Fruit fly (Drosophila melanogaster) whole organism, embryonic: ENCODE results near the gene Dbp73D.
A peak's percentile ranks its signal among the peaks of the same experiment; 100 is the strongest.

Experiments
- Adf1 ChIP-seq: fragments of 200-800 bp; sonication (Bioruptor generic); IDR thresholded peaks from 2 replicates; pipeline ENCODE4 v1.3.6; 2022; ENCODE audit warnings: missing biosample characterization, missing genetic modification characterization
- Antp ChIP-seq: fragments of 200-800 bp; sonication (Bioruptor generic); optimal IDR thresholded peaks from 3 replicates; lab custom pipeline; 2016; ENCODE audit warnings: missing biosample characterization, missing genetic modification characterization
- Blimp-1 ChIP-seq: fragments of 200-800 bp; sonication (Bioruptor generic); optimal IDR thresholded peaks from 3 replicates; lab custom pipeline; 2018; ENCODE audit warnings: missing biosample characterization, missing genetic modification characterization, mild to moderate bottlenecking, moderate library complexity, missing genetic modification reagents
- CG10209 ChIP-seq: fragments of 200-800 bp; sonication (Bioruptor generic); optimal IDR thresholded peaks from 3 replicates; lab custom pipeline; 2017; ENCODE audit warnings: missing biosample characterization, mild to moderate bottlenecking, missing genetic modification characterization, missing genetic modification reagents
- CG11456 ChIP-seq: fragments of 200-800 bp; sonication (Bioruptor generic); IDR thresholded peaks from 3 replicates; pipeline ENCODE4 v1.3.6; 2022; ENCODE audit warnings: missing biosample characterization, missing genetic modification characterization
- CG14710 ChIP-seq: fragments of 200-800 bp; sonication (Bioruptor generic); optimal IDR thresholded peaks from 3 replicates; lab custom pipeline; 2019; ENCODE audit warnings: missing biosample characterization, mild to moderate bottlenecking, missing genetic modification characterization, moderate library complexity
- CG16815 ChIP-seq: fragments of 200-800 bp; sonication (Bioruptor generic); optimal IDR thresholded peaks from 3 replicates; lab custom pipeline; 2017; ENCODE audit warnings: missing biosample characterization, mild to moderate bottlenecking, missing genetic modification characterization
- CG17186 ChIP-seq: fragments of 200-800 bp; sonication (Bioruptor generic); optimal IDR thresholded peaks from 3 replicates; lab custom pipeline; 2017; ENCODE audit warnings: missing biosample characterization, missing genetic modification reagents, missing genetic modification characterization
- CG17568 ChIP-seq: fragments of 200-800 bp; sonication (Bioruptor generic); optimal IDR thresholded peaks from 2 replicates; lab custom pipeline; 2018; ENCODE audit warnings: missing biosample characterization, mild to moderate bottlenecking, missing genetic modification characterization, moderate library complexity
- CG2120 ChIP-seq: fragments of 200-800 bp; sonication (Bioruptor generic); optimal IDR thresholded peaks from 3 replicates; lab custom pipeline; 2016; ENCODE audit warnings: missing biosample characterization, missing genetic modification characterization
- CG2199 ChIP-seq: fragments of 200-800 bp; sonication (Bioruptor generic); IDR thresholded peaks from 3 replicates; pipeline ENCODE4 v1.3.6; 2022; ENCODE audit warnings: missing biosample characterization, missing genetic modification characterization
- CG3163 ChIP-seq: fragments of 200-800 bp; sonication (Bioruptor generic); optimal IDR thresholded peaks from 3 replicates; lab custom pipeline; 2016; ENCODE audit warnings: missing biosample characterization, missing genetic modification characterization
- CG32532 ChIP-seq: fragments of 200-800 bp; sonication (Bioruptor generic); IDR thresholded peaks from 2 replicates; pipeline ENCODE4 v1.3.6; 2022; ENCODE audit warnings: missing biosample characterization, missing genetic modification characterization
- CG6272 ChIP-seq: fragments of 200-800 bp; sonication (Bioruptor generic); IDR thresholded peaks from 2 replicates; pipeline ENCODE4 v1.3.6; 2022; ENCODE audit warnings: missing biosample characterization, missing genetic modification characterization
- CG6765 ChIP-seq: fragments of 200-800 bp; sonication (Bioruptor generic); optimal IDR thresholded peaks from 3 replicates; lab custom pipeline; 2017; ENCODE audit warnings: missing biosample characterization, mild to moderate bottlenecking, missing genetic modification characterization
- CG7745 ChIP-seq: fragments of 200-800 bp; sonication (Bioruptor generic); optimal IDR thresholded peaks from 2 replicates; lab custom pipeline; 2018; ENCODE audit warnings: missing biosample characterization, mild to moderate bottlenecking, missing genetic modification characterization, moderate library complexity
- CG7987 ChIP-seq: fragments of 200-800 bp; sonication (Bioruptor generic); optimal IDR thresholded peaks from 2 replicates; lab custom pipeline; 2018; ENCODE audit warnings: missing biosample characterization, mild to moderate bottlenecking, missing genetic modification characterization, moderate library complexity
- CG8290 ChIP-seq, 3 experiments: fragments of 200-800 bp; sonication (Bioruptor generic); optimal IDR thresholded peaks; 2 replicates each; lab custom pipeline; 2016 to 2019; ENCODE audit warnings: missing biosample characterization in 3 of 3, missing genetic modification characterization in 3 of 3, mild to moderate bottlenecking in 2 of 3, moderate library complexity in 1 of 3
- CG8944 ChIP-seq: fragments of 200-800 bp; sonication (Bioruptor generic); optimal IDR thresholded peaks from 3 replicates; lab custom pipeline; 2016; ENCODE audit warnings: missing biosample characterization, missing genetic modification characterization
- CG9215 ChIP-seq: fragments of 200-800 bp; sonication (Bioruptor generic); IDR thresholded peaks from 2 replicates; pipeline ENCODE4 v1.3.6; 2022; ENCODE audit warnings: missing biosample characterization, missing genetic modification characterization
- CHES-1-like ChIP-seq: fragments of 200-800 bp; sonication (Bioruptor generic); optimal IDR thresholded peaks from 2 replicates; lab custom pipeline; 2016; ENCODE audit warnings: missing biosample characterization, missing genetic modification characterization
- CTCF ChIP-seq: fragments of 200-800 bp; sonication (Bioruptor generic); optimal IDR thresholded peaks from 2 replicates; lab custom pipeline; 2017; ENCODE audit warnings: missing biosample characterization, mild to moderate bottlenecking, missing genetic modification characterization, moderate library complexity
- CoRest ChIP-seq: fragments of 200-800 bp; sonication (Bioruptor generic); optimal IDR thresholded peaks from 3 replicates; lab custom pipeline; 2018; ENCODE audit warnings: missing biosample characterization, mild to moderate bottlenecking, missing genetic modification characterization, moderate library complexity
- D19B ChIP-seq: fragments of 200-800 bp; sonication (Bioruptor generic); optimal IDR thresholded peaks from 2 replicates; lab custom pipeline; 2017; ENCODE audit warnings: missing biosample characterization, mild to moderate bottlenecking, missing genetic modification characterization
- Drgx ChIP-seq: fragments of 200-800 bp; sonication (Bioruptor generic); IDR thresholded peaks from 2 replicates; pipeline ENCODE4 v1.3.6; 2022; ENCODE audit warnings: missing biosample characterization, missing genetic modification characterization
- Fer2 ChIP-seq: fragments of 200-800 bp; sonication (Bioruptor generic); optimal IDR thresholded peaks from 2 replicates; lab custom pipeline; 2018; ENCODE audit warnings: missing biosample characterization, mild to moderate bottlenecking, missing genetic modification characterization, moderate library complexity
- Fer3 ChIP-seq: fragments of 200-800 bp; sonication (Bioruptor generic); optimal IDR thresholded peaks from 2 replicates; lab custom pipeline; 2018; ENCODE audit warnings: missing biosample characterization, mild to moderate bottlenecking, missing genetic modification characterization, moderate library complexity
- HHEX ChIP-seq: fragments of 200-800 bp; sonication (Bioruptor generic); optimal IDR thresholded peaks from 3 replicates; lab custom pipeline; 2017; ENCODE audit warnings: missing biosample characterization, mild to moderate bottlenecking, missing genetic modification characterization, missing genetic modification reagents
- HLH3B ChIP-seq: fragments of 200-800 bp; sonication (Bioruptor generic); IDR thresholded peaks from 2 replicates; pipeline ENCODE4 v1.3.6; 2022; ENCODE audit warnings: missing biosample characterization, missing genetic modification characterization
- Mes4 ChIP-seq: fragments of 200-800 bp; sonication (Bioruptor generic); optimal IDR thresholded peaks from 2 replicates; lab custom pipeline; 2016; ENCODE audit warnings: missing biosample characterization, missing genetic modification characterization
- PHDP ChIP-seq: fragments of 200-800 bp; sonication (Bioruptor generic); optimal IDR thresholded peaks from 3 replicates; lab custom pipeline; 2018; ENCODE audit warnings: missing biosample characterization, mild to moderate bottlenecking, missing genetic modification characterization, moderate library complexity
- Six4 ChIP-seq: fragments of 200-800 bp; sonication (Bioruptor generic); optimal IDR thresholded peaks from 2 replicates; lab custom pipeline; 2016; ENCODE audit warnings: missing biosample characterization, missing genetic modification characterization
- corto ChIP-seq: fragments of 200-800 bp; sonication (Bioruptor generic); optimal IDR thresholded peaks from 2 replicates; lab custom pipeline; 2016; ENCODE audit warnings: missing biosample characterization, mild to moderate bottlenecking, missing genetic modification characterization, moderate library complexity
- fu2 ChIP-seq: fragments of 200-800 bp; sonication (Bioruptor generic); optimal IDR thresholded peaks from 2 replicates; lab custom pipeline; 2016; ENCODE audit warnings: missing biosample characterization, missing genetic modification characterization
- gcm ChIP-seq: fragments of 200-800 bp; sonication (Bioruptor generic); optimal IDR thresholded peaks from 2 replicates; lab custom pipeline; 2019; ENCODE audit warnings: missing biosample characterization, mild to moderate bottlenecking, missing genetic modification characterization, moderate library complexity
- grau ChIP-seq: fragments of 200-800 bp; optimal IDR thresholded peaks from 3 replicates; lab custom pipeline; 2019; ENCODE audit warnings: missing biosample characterization, mild to moderate bottlenecking, missing genetic modification characterization, moderate library complexity
- gt ChIP-seq: fragments of 200-800 bp; sonication (Bioruptor generic); IDR thresholded peaks from 2 replicates; pipeline ENCODE4 v1.3.6; 2022; ENCODE audit warnings: missing biosample characterization, missing genetic modification characterization
- kah ChIP-seq: fragments of 200-800 bp; sonication (Bioruptor generic); optimal IDR thresholded peaks from 2 replicates; lab custom pipeline; 2018; ENCODE audit warnings: missing biosample characterization, mild to moderate bottlenecking, missing genetic modification characterization
- ken ChIP-seq: fragments of 200-800 bp; sonication (Bioruptor generic); IDR thresholded peaks from 3 replicates; pipeline ENCODE4 v1.3.6; 2022; ENCODE audit warnings: missing biosample characterization, missing genetic modification characterization
- lab ChIP-seq: fragments of 200-800 bp; sonication (Bioruptor generic); optimal IDR thresholded peaks from 3 replicates; lab custom pipeline; 2017; ENCODE audit warnings: missing biosample characterization, missing genetic modification characterization, mild to moderate bottlenecking, moderate library complexity, missing genetic modification reagents
- lbe ChIP-seq: fragments of 200-800 bp; sonication (Bioruptor generic); optimal IDR thresholded peaks from 2 replicates; lab custom pipeline; 2016; ENCODE audit warnings: missing biosample characterization, mild to moderate bottlenecking, missing genetic modification characterization
- salm ChIP-seq: fragments of 200-800 bp; sonication (Bioruptor generic); optimal IDR thresholded peaks from 2 replicates; lab custom pipeline; 2018; ENCODE audit warnings: missing biosample characterization, mild to moderate bottlenecking, missing genetic modification characterization
- shn ChIP-seq: fragments of 200-800 bp; sonication (Bioruptor generic); optimal IDR thresholded peaks from 3 replicates; lab custom pipeline; 2016; ENCODE audit warnings: missing biosample characterization, missing genetic modification characterization
- tll ChIP-seq, 2 experiments: fragments of 200-800 bp in 1 of 2; fragments of >200 bp in 1 of 2; sonication (Bioruptor generic) in 1 of 2; optimal IDR thresholded peaks; 2 replicates each; lab custom pipeline; 2017 to 2019; ENCODE audit warnings: missing biosample characterization in 2 of 2, missing genetic modification characterization in 2 of 2, mild to moderate bottlenecking in 1 of 2, moderate library complexity in 1 of 2
- trem ChIP-seq: fragments of 200-800 bp; optimal IDR thresholded peaks from 3 replicates; lab custom pipeline; 2019; ENCODE audit warnings: missing biosample characterization, mild to moderate bottlenecking, missing genetic modification characterization, moderate library complexity
- trh ChIP-seq: fragments of 200-800 bp; sonication (Bioruptor generic); optimal IDR thresholded peaks from 2 replicates; lab custom pipeline; 2016; ENCODE audit warnings: missing biosample characterization, missing genetic modification characterization
- twi ChIP-seq: fragments of 200-800 bp; optimal IDR thresholded peaks from 2 replicates; lab custom pipeline; 2019; ENCODE audit warnings: missing biosample characterization, mild to moderate bottlenecking, missing genetic modification characterization, moderate library complexity
- wek ChIP-seq: fragments of 200-800 bp; sonication (Bioruptor generic); optimal IDR thresholded peaks from 3 replicates; lab custom pipeline; 2018; ENCODE audit warnings: missing biosample characterization, mild to moderate bottlenecking, missing genetic modification characterization, moderate library complexity
- zfh2 ChIP-seq: fragments of 200-800 bp; sonication (Bioruptor generic); optimal IDR thresholded peaks from 2 replicates; lab custom pipeline; 2016; ENCODE audit warnings: missing biosample characterization, missing genetic modification characterization

Dbp73D gene

dm6 chr3L:16714193-16714538, 16.5 kb downstream of the Dbp73D start (continued):
- TF ChIP-seq Antp (GFP tag; lab: Kevin White, UChicago), result no peak
- TF ChIP-seq CG7745 (tag; lab: Kevin White, UChicago), result no peak
- TF ChIP-seq CG6272 (GFP tag; lab: Robert Waterston, UW), result no peak
- no peak for TF ChIP-seq CoRest (tag; lab: Kevin White, UChicago)
- TF ChIP-seq CG16815 (GFP tag; lab: Kevin White, UChicago), result no peak
- TF ChIP-seq D19B (GFP tag; lab: Kevin White, UChicago), result peak; percentile 13
- no peak for TF ChIP-seq Fer3 (tag; lab: Kevin White, UChicago)
- TF ChIP-seq CG8944 (GFP tag; lab: Kevin White, UChicago), result peak; percentile 17
- no peak for TF ChIP-seq gcm (GFP tag; lab: Kevin White, UChicago)
- TF ChIP-seq kah (GFP tag; lab: Kevin White, UChicago), result no peak
- TF ChIP-seq trh, result no peak
- TF ChIP-seq wek, result no peak
- TF ChIP-seq HHEX (GFP tag; lab: Kevin White, UChicago), result peak; percentile 19
- TF ChIP-seq corto, result no peak
- TF ChIP-seq CG3163 (GFP tag; lab: Kevin White, UChicago), result no peak
- no peak for TF ChIP-seq CTCF (GFP tag; lab: Kevin White, UChicago)
- TF ChIP-seq HLH3B (GFP tag; lab: Robert Waterston, UW), result 0 out of 2 replicates have a peak, but pooled peaks have one; percentile 8
- no peak for TF ChIP-seq CG17186 (GFP tag; lab: Kevin White, UChicago)
- no peak for TF ChIP-seq salm
- TF ChIP-seq CG32532 (GFP tag; lab: Robert Waterston, UW), result 0 out of 2 replicates have a peak, but pooled peaks have one; percentile 16
- TF ChIP-seq trem (tag; lab: Kevin White, UChicago), result no peak
- peak; percentile 75 for TF ChIP-seq grau (tag; lab: Kevin White, UChicago)
- no peak for TF ChIP-seq tll (GFP tag; optimal IDR thresholded peaks at IDR 0.05; lab: Kevin White, UChicago)
- TF ChIP-seq CG9215, result no peak
- TF ChIP-seq shn, result peak; percentile 13
- peak; percentile 11 for TF ChIP-seq fu2 (GFP tag; lab: Kevin White, UChicago)
- TF ChIP-seq CHES-1-like (GFP tag; lab: Kevin White, UChicago), result peak; percentile 35
- no peak for TF ChIP-seq lbe (GFP tag; lab: Kevin White, UChicago)
- TF ChIP-seq lab (GFP tag; lab: Kevin White, UChicago), result peak; percentile 71
- TF ChIP-seq CG2120 (GFP tag; lab: Kevin White, UChicago), result peak; percentile 53
- TF ChIP-seq Drgx (GFP tag; lab: Robert Waterston, UW), result no peak
- no peak for TF ChIP-seq CG14710 (tag; lab: Kevin White, UChicago)
- no peak for TF ChIP-seq ken
- TF ChIP-seq Adf1 (GFP tag; lab: Robert Waterston, UW), result peak; percentile 46; the same call in 1 of the 2 replicates
- peak; percentile 31 for TF ChIP-seq CG7987 (GFP tag; lab: Kevin White, UChicago)
- no peak for TF ChIP-seq Blimp-1
- no peak for TF ChIP-seq CG17568 (GFP tag; lab: Kevin White, UChicago)
- TF ChIP-seq zfh2 (GFP tag; lab: Kevin White, UChicago), result no peak
- TF ChIP-seq Fer2 (tag; lab: Kevin White, UChicago), result no peak
- TF ChIP-seq CG2199 (GFP tag; lab: Robert Waterston, UW), result no peak
- TF ChIP-seq twi (tag; lab: Kevin White, UChicago), result no peak
- no peak for TF ChIP-seq Mes4 (GFP tag; lab: Kevin White, UChicago)
- TF ChIP-seq CG10209, result peak; percentile 30
- TF ChIP-seq Six4, result no peak
- TF ChIP-seq PHDP (tag; lab: Kevin White, UChicago), result no peak
- no peak for TF ChIP-seq CG8290 (GFP tag; optimal IDR thresholded peaks at IDR 0.05; lab: Kevin White, UChicago)
- no peak for TF ChIP-seq CG8290 (tag; optimal IDR thresholded peaks at IDR 0.05; lab: Kevin White, UChicago)
- TF ChIP-seq CG11456 (GFP tag; lab: Robert Waterston, UW), result no peak
- no peak for TF ChIP-seq CG6765 (GFP tag; lab: Kevin White, UChicago)
- no peak for TF ChIP-seq gt
